Worm (Caenorhabditis elegans): ENCODE data around the gene oac-21.

DNA sequence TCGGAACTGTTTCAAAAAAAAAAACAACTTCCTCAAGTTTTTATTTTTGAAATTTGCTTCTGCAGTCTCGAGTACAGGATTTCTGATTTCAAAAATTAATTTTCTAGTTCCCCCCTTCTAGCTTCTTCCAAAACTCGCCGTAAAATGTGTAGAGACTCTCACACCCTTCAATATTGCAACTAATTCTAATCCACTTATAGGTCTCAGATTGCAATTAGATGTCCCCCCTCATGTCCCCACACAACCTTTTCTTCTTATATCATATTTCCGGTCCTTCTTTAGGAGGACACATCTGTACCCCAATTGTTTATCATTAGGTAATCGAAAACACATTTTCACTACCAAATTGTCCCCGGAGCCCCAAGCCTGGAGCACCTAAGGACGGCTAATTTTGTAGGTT is 48.6 kb upstream of the oac-21 start:
- TF ChIP-seq nhr-11 (tag; optimal IDR thresholded peaks at IDR 0.05) (no peak), hpl-2 (GFP tag; optimal IDR thresholded peaks at IDR 0.05) (no peak), unc-62 (GFP tag; optimal IDR thresholded peaks at IDR 0.05) (no peak)

Measured in whole organism, L1 larva.